Fruit fly (Drosophila melanogaster) whole organism: ENCODE results near the gene CG13078.

ENCODE experiments used
- CG8478 ChIP-seq: fragments of >200 bp; optimal IDR thresholded peaks from 2 replicates; lab custom pipeline; 2018; ENCODE audit warnings: inconsistent platforms
- Dll ChIP-seq: fragments of >200 bp; optimal IDR thresholded peaks from 2 replicates; lab custom pipeline; 2017
- EcR ChIP-seq, 2 experiments: fragments of >200 bp; optimal IDR thresholded peaks; 2 replicates each; lab custom pipeline; 2017; ENCODE audit warnings: missing biosample characterization in 2 of 2, missing genetic modification characterization in 2 of 2, missing genetic modification reagents in 2 of 2
- pan ChIP-seq: fragments of >200 bp; optimal IDR thresholded peaks from 2 replicates; lab custom pipeline; 2017
- psq ChIP-seq: fragments of >200 bp; optimal IDR thresholded peaks from 2 replicates; lab custom pipeline; 2017
- usp ChIP-seq: fragments of >200 bp; optimal IDR thresholded peaks from 2 replicates; lab custom pipeline; 2017; ENCODE audit warnings: missing biosample characterization, missing genetic modification characterization, mixed read lengths

CG13078 gene

dm6 chr2L:19537779-19538456 is 25.8 kb upstream of the CG13078 start, which contains the start of gene CG13082:
CG13082 (plus strand) TSS chr2L:19538425.
- TF ChIP-seq Dll (no peak), psq (lab: Kevin White, UChicago) (no peak), usp (GFP tag; lab: Kevin White, UChicago) (no peak), pan (no peak), CG8478 (lab: Kevin White, UChicago) (no peak), EcR (GFP tag; optimal IDR thresholded peaks at IDR 0.05; lab: Kevin White, UChicago) (no peak)

- no peak for TF ChIP-seq Dll
- TF ChIP-seq EcR (GFP tag; optimal IDR thresholded peaks at IDR 0.05; lab: Kevin White, UChicago): peak in 1 of 2 experiments; percentile 42
- no peak for TF ChIP-seq CG8478 (lab: Kevin White, UChicago)
- TF ChIP-seq usp (GFP tag; lab: Kevin White, UChicago): no peak
Measured at dm6 chr2L:19540307-19540706, 23.4 kb upstream of the CG13078 start, which contains the start of gene CG13081. CG13081 (plus strand) TSS chr2L:19540607.

dm6 chr2L:19542268-19542773 is 21.4 kb upstream of the CG13078 start:
- TF ChIP-seq EcR (GFP tag; optimal IDR thresholded peaks at IDR 0.05; lab: Kevin White, UChicago) (no peak), Dll (no peak), usp (GFP tag; lab: Kevin White, UChicago) (no peak), pan (no peak), CG8478 (lab: Kevin White, UChicago) (no peak), psq (lab: Kevin White, UChicago) (no peak)

- TF ChIP-seq pan: no peak
- no peak for TF ChIP-seq CG8478 (lab: Kevin White, UChicago)
- no peak for TF ChIP-seq psq (lab: Kevin White, UChicago)
- no peak for TF ChIP-seq EcR (GFP tag; optimal IDR thresholded peaks at IDR 0.05; lab: Kevin White, UChicago)
- TF ChIP-seq Dll: no peak
- no peak for TF ChIP-seq usp (GFP tag; lab: Kevin White, UChicago)
Measured at dm6 chr2L:19543010-19543564, 20.6 kb upstream of the CG13078 start.

dm6 chr2L:19546869-19547710 is 16.6 kb upstream of the CG13078 start, which contains the start of gene CG10337:
CG10337 (minus strand) TSS chr2L:19546959.
- TF ChIP-seq psq (lab: Kevin White, UChicago) (no peak), pan (no peak), usp (GFP tag; lab: Kevin White, UChicago) (no peak), EcR (GFP tag; optimal IDR thresholded peaks at IDR 0.05; lab: Kevin White, UChicago) (no peak), Dll (no peak), CG8478 (lab: Kevin White, UChicago) (no peak)

dm6 chr2L:19548158-19548557 is 15.6 kb upstream of the CG13078 start, which contains the start of gene Tep4:
Tep4 (plus strand) TSS chr2L:19548507.
- TF ChIP-seq pan (no peak), psq (lab: Kevin White, UChicago) (no peak), EcR (GFP tag; optimal IDR thresholded peaks at IDR 0.05; lab: Kevin White, UChicago) (no peak), usp (GFP tag; lab: Kevin White, UChicago) (no peak), Dll (no peak), CG8478 (lab: Kevin White, UChicago) (no peak)

- no peak for TF ChIP-seq pan
- TF ChIP-seq EcR (GFP tag; optimal IDR thresholded peaks at IDR 0.05; lab: Kevin White, UChicago): peak in 1 of 2 experiments; percentile 73
Measured at dm6 chr2L:19549412-19549811, 14.3 kb upstream of the CG13078 start.

dm6 chr2L:19565233-19565898 is 1.6 kb downstream of the CG13078 start, which contains the start of gene CG13077:
CG13077 (plus strand) TSS chr2L:19565863.
- no peak for TF ChIP-seq Dll
- TF ChIP-seq pan: no peak
- no peak for TF ChIP-seq psq (lab: Kevin White, UChicago)

dm6 chr2L:19567305-19567898 is 3.7 kb downstream of the CG13078 start:
- no peak for TF ChIP-seq pan
- no peak for TF ChIP-seq Dll
- TF ChIP-seq EcR (GFP tag; optimal IDR thresholded peaks at IDR 0.05; lab: Kevin White, UChicago): no peak
- TF ChIP-seq psq (lab: Kevin White, UChicago): no peak
- no peak for TF ChIP-seq CG8478 (lab: Kevin White, UChicago)
- TF ChIP-seq usp (GFP tag; lab: Kevin White, UChicago): no peak

- TF ChIP-seq Dll: no peak
- TF ChIP-seq usp (GFP tag; lab: Kevin White, UChicago): no peak
- TF ChIP-seq pan: no peak
- TF ChIP-seq EcR (GFP tag; optimal IDR thresholded peaks at IDR 0.05; lab: Kevin White, UChicago): no peak
- TF ChIP-seq psq (lab: Kevin White, UChicago): no peak
- TF ChIP-seq CG8478 (lab: Kevin White, UChicago): no peak
Measured at dm6 chr2L:19570806-19571254, 7.1 kb downstream of the CG13078 start.
